Fruit fly (Drosophila melanogaster) whole organism, larva: Measurements from ENCODE around the gene Tps1.

ENCODE experiments used
- noc ChIP-seq: fragments of 200-800 bp; sonication (Bioruptor generic); optimal IDR thresholded peaks from 3 replicates; lab custom pipeline; 2019; ENCODE audit warnings: missing biosample characterization, mild to moderate bottlenecking, missing genetic modification characterization, moderate library complexity

The Tps1 gene

dm6 chr2L:4366652-4367051 lies 21.5 kb upstream of the Tps1 start:
- no peak for TF ChIP-seq noc (tag; lab: Kevin White, UChicago)

- no peak for TF ChIP-seq noc (tag; lab: Kevin White, UChicago)
These were observed 19.4 kb upstream of the Tps1 start for dm6 chr2L:4368553-4369268.

DNA sequence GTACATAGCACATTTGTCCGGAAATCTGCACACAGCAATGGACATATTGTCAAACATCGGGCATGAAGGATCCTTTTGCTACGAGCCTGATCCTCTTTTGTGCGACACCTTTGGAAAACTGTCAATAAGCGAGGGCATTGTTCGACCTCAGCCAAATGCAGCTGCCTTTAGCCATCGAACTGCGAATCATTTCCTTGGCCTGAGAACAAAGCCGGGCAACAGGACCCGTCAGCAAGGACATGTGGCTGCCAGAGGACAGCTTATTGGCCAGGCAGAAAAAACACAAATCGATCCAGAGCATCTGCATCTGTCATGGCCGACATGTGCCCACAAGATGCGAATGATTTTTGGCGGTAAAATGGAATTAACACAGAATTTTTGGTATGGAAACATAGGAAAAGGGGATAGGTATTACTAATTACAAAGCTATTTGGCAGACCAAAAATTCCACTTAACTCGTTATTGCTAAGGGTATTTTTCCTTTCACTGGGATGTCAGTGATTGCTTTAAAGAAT lies 18.1 kb upstream of the Tps1 start:
- TF ChIP-seq noc (tag; lab: Kevin White, UChicago): no peak

DNA sequence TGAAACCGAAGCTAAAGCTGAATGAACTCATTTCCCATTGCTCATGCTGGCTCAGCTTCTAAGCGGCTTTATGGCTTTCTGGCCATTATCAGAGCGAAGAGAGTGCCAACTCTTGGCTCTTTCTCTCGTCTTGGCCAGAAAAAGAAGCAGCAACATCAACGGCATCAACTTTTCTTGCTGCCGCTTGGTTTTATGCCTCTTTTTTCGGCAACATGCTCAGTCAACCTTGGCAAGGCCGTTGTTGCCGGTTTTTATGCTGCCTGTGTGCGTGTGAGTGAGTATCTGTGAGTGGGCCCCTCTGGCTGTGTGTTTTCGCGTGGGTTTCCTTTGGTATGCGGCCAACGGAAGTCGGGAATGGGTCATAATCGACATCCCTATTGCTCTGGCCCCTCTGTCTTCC lies 17.5 kb upstream of the Tps1 start:
- TF ChIP-seq noc (tag; lab: Kevin White, UChicago): no peak

- TF ChIP-seq noc (tag; lab: Kevin White, UChicago): no peak
These were observed 16.5 kb upstream of the Tps1 start for dm6 chr2L:4371516-4372136.

DNA sequence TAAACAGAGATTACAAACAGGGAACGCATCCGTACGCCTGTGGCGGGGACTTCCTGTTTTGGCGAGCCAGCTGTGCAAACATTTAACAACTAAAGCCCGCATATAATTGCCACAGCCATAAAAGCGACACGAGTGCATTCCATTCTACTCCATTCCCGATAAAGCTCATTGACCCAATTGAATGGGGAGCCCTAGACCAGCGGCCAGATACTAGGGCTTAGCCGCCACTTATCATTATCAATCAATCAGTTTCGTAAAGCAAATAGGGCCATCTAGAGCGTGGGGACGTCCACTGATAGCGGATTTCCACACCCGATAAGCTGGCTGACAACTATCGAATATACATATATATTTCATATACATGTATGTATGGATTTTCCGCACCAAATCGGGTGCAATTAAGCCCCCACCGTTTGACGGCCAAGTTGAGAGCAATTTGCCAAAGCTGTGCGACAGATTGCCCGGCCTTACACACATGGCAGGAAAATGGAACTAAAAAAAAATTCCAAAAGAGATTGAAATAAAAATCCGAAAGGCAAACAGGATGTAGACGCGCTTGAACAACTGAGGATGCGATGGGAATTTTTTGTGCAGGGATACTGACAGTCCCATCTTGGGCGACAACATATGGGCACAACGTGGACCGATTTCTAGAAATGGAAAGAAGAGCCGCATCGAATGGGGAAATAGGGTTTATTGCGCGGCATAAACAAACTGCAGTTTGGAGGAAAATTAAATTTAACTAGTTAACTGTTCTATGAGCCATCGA lies 15.1 kb upstream of the Tps1 start:
- no peak for TF ChIP-seq noc (tag; lab: Kevin White, UChicago)

- TF ChIP-seq noc (tag; lab: Kevin White, UChicago): no peak
These were observed 12.8 kb upstream of the Tps1 start for dm6 chr2L:4375035-4376009.

DNA sequence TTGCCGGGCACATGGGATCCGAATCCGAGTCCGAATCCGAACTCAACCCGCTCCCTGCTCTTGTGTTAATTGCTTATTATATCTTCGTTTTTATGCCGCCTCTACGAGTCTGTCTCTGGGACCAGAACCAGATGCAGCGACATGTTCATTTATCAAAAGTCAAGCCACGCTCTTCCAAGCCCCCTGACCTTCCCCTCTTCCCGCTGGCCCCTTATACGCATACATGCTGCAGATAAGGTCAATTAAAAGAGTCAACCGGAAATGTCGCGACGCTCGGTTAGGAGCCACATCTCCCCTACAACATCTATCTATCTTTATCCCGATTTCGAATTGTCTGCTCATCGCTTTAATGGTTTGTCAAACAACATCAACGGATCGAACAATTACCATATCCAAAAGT lies 10.4 kb upstream of the Tps1 start:
- TF ChIP-seq noc (tag; lab: Kevin White, UChicago): no peak

- no peak for TF ChIP-seq noc (tag; lab: Kevin White, UChicago)
These were observed 9.7 kb upstream of the Tps1 start for dm6 chr2L:4378380-4378779.

DNA sequence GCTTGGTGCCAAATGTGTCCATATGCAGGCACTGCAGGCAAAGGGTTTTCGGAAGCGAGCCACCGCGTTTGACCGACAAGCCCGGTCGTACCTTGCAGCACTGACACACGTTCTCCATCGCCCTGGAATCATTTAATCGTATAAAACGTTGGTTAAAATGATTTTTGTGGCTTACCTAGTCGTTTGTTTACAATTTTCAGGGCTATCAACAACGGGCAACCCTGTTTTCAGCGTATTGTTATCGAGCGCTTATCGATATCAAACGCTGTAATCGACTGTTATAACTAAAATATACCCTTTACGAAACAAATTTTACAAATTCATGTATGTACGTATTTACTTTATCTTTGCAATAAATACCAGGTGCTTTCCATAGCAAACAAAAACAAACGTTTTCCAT lies 5.6 kb upstream of the Tps1 start, which contains the start of gene CG17612:
Gene CG17612, minus strand, starts transcription at position 214 of the 400 bp plus-strand sequence.
- TF ChIP-seq noc (tag; lab: Kevin White, UChicago): no peak

- TF ChIP-seq noc (tag; lab: Kevin White, UChicago): no peak
These were observed 2.5 kb upstream of the Tps1 start, which contains the start of gene Vps53 for dm6 chr2L:4385387-4386279. Gene Vps53 (minus strand): TSS chr2L:4386062.

DNA sequence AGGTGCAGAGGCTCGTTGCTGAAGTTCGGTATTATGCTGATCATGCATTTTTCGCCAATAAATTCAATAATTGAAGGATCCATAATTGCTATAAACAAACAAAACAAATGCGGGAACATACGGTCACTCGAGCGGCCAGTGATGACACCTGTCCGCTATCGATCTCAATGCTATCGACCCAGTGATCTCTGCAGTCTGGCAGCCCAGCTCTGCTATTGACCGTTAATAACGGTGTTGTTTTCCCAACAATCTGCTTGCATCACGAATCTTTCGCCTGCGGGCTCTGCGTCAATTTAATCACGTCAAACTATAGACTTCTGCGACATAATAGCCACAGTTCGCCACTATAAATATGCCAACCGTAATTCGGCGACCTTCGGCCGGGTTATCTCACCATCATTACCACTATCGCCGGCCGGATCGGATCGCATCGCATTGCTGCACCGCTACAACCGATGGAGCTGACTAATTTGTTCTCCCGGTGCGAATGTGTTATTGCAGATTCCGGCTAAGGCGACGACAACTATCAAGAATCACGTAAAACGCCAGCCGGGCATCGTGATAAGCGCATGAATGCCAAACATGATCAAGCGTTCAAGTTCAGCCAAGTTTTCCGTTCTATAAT lies 1.1 kb upstream of the Tps1 start, which contains the start of gene Psf2:
Gene Psf2, minus strand, starts transcription at position 431 of the 625 bp plus-strand sequence.
- TF ChIP-seq noc (tag; lab: Kevin White, UChicago): no peak

DNA sequence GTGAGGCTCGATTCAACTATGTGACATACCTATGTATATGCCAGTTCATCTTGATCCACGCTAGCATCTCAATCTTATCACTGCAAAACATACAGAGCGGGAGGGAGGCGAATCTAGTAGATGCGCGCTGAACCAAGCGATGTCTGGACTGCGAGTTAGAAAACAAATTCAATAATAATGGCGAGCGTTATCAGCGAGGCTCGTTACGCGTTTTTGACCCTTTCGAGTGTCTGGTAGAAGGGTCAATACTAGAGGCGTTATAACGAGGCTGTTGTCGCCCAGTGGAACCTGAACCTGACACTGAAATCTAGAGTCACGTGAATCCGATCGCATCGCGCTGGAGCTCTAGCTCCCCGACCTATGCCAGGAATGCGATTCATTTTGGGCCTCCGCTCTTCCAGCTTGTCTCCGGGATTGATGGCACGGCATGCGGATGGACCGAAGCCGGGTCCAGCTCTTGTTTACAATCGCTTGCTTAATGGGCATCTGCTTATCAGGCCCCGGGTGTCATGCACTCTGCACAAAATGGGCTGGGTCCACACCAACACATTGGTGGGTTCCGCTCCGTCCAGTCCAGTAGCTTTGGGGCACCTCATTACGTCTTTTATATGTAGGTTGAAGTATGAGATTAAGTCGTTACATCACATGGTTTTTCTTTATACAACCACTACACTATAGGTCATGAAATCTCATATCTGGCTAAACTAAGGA lies 1.4 kb downstream of the Tps1 start:
- TF ChIP-seq noc (tag; lab: Kevin White, UChicago): no peak
